In the genomic region with DNA sequence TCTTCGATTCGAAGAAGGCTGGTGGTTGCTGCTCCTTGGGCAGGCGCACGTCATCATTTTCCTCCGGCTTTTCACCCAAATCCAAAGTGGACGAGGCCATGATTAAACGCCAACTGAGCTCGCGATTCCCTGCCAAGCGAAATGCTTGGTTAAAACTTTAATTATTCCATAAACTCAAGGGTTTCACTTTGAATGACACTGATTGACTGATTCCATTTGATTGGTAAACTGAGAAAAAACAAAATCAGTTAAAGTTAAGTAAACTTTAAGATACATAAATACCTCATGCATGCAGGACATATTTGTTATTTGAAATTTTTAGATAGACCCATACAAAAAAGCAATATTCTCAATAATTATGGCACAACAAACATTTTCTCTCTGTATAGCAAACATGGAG, we compare ENCODE assay signal across 2 fruit fly cellular contexts.
TF ChIP-seq lines count a peak whose summit lies in the region.

A gene (minus strand): TSS at position 101 of the 400 bp plus-strand sequence.

TF ChIP-seq in whole organism, prepupa, 60 proteins besides CTCF, POLR2A, EP300 and RAD21:
- TF ChIP-seq CG32006 (GFP tag; optimal IDR thresholded peaks at IDR 0.05; lab: Kevin White, UChicago) (peak; percentile 33), Eip78C (GFP tag; lab: Kevin White, UChicago) (peak; percentile 18), Ets21C (GFP tag; optimal IDR thresholded peaks at IDR 0.05; lab: Kevin White, UChicago) (no peak)
TF ChIP-seq in whole organism, prepupa: peak in this region for 2.

TF ChIP-seq in whole organism, pupa, 21 proteins besides CTCF, POLR2A, EP300 and RAD21:
- no peak for TF ChIP-seq Pif1B (GFP tag; optimal IDR thresholded peaks at IDR 0.05; lab: Kevin White, UChicago)
- peak; percentile 16 for TF ChIP-seq CG8301 (tag; optimal IDR thresholded peaks at IDR 0.05; lab: Kevin White, UChicago)
- TF ChIP-seq fd96Ca (GFP tag; IDR thresholded peaks at IDR 0.05; lab: Robert Waterston, UW): no peak
- TF ChIP-seq CG12605 (GFP tag; IDR thresholded peaks at IDR 0.05; lab: Robert Waterston, UW): no peak
- TF ChIP-seq Pif1A (GFP tag; optimal IDR thresholded peaks at IDR 0.05; lab: Kevin White, UChicago): no peak
- TF ChIP-seq CG13204 (GFP tag; optimal IDR thresholded peaks at IDR 0.05; lab: Kevin White, UChicago): no peak
- TF ChIP-seq CG14655 (GFP tag; optimal IDR thresholded peaks at IDR 0.05; lab: Kevin White, UChicago): peak; percentile 22
